Worm (Caenorhabditis elegans) whole organism, L1 larva: Measurements from ENCODE around the gene lsy-27.

ENCODE experiments used
- lin-13 ChIP-seq: fragments of 150-350 bp; optimal IDR thresholded peaks from 2 replicates; lab custom pipeline; 2014; ENCODE audit warnings: missing biosample characterization, missing genetic modification reagents, missing genetic modification characterization
- nhr-11 ChIP-seq: fragments of 150-350 bp; optimal IDR thresholded peaks from 2 replicates; lab custom pipeline; 2014; ENCODE audit warnings: missing biosample characterization, missing genetic modification characterization
- nhr-28 ChIP-seq: fragments of 150-350 bp; optimal IDR thresholded peaks from 2 replicates; lab custom pipeline; 2014; ENCODE audit warnings: missing biosample characterization, missing genetic modification characterization
- unc-62 ChIP-seq: fragments of 150-350 bp; optimal IDR thresholded peaks from 2 replicates; lab custom pipeline; 2014; ENCODE audit warnings: missing biosample characterization, missing genetic modification reagents, missing genetic modification characterization

- no peak for TF ChIP-seq lin-13 (GFP tag; lab: Kevin White, UChicago)
- TF ChIP-seq unc-62 = no peak
- no peak for TF ChIP-seq nhr-11 (tag; lab: Kevin White, UChicago)
- no peak for TF ChIP-seq nhr-28 (tag; lab: Kevin White, UChicago)
Measured at ce11 chrV:17301375-17301774, 48.6 kb downstream of the lsy-27 start, which contains the start of gene K10G4.5.
